Worm (Caenorhabditis elegans) whole organism, late embryonic: ENCODE results near the gene fipr-6.

Experiments used
- F13H6.1 ChIP-seq: sonication (generic microtip); optimal IDR thresholded peaks from 2 replicates; lab custom pipeline; 2016; ENCODE audit warnings: missing genetic modification characterization, missing compliant biosample characterization
- Y22D7AL.16 ChIP-seq: sonication (generic microtip); optimal IDR thresholded peaks from 2 replicates; lab custom pipeline; 2016; ENCODE audit warnings: missing genetic modification characterization, missing compliant biosample characterization
- ahr-1 ChIP-seq: sonication (generic microtip); optimal IDR thresholded peaks from 2 replicates; lab custom pipeline; 2016; ENCODE audit warnings: missing genetic modification characterization, missing compliant biosample characterization
- ceh-18 ChIP-seq: sonication (generic microtip); optimal IDR thresholded peaks from 2 replicates; lab custom pipeline; 2016; ENCODE audit warnings: missing genetic modification characterization, missing compliant biosample characterization
- ceh-22 ChIP-seq: sonication (generic microtip); optimal IDR thresholded peaks from 2 replicates; lab custom pipeline; 2017; ENCODE audit warnings: missing biosample characterization, missing genetic modification characterization
- ceh-24 ChIP-seq: sonication (generic microtip); optimal IDR thresholded peaks from 2 replicates; lab custom pipeline; 2016; ENCODE audit warnings: mild to moderate bottlenecking, missing genetic modification characterization, missing compliant biosample characterization
- ceh-30 ChIP-seq: fragments of 150-350 bp; optimal IDR thresholded peaks from 2 replicates; lab custom pipeline; 2014; ENCODE audit warnings: missing biosample characterization, missing genetic modification characterization
- ceh-45 ChIP-seq: fragments of 200-800 bp; sonication (Bioruptor generic); IDR thresholded peaks from 2 replicates; pipeline ENCODE4 v1.3.6; 2022; ENCODE audit warnings: missing genetic modification reagents, missing genetic modification characterization, missing compliant biosample characterization
- dmd-4 ChIP-seq: sonication (generic microtip); optimal IDR thresholded peaks from 2 replicates; lab custom pipeline; 2016; ENCODE audit warnings: borderline replicate concordance, missing genetic modification characterization, missing compliant biosample characterization
- elt-2 ChIP-seq: sonication (generic microtip); optimal IDR thresholded peaks from 2 replicates; lab custom pipeline; 2016; ENCODE audit warnings: missing genetic modification reagents, missing genetic modification characterization, missing compliant biosample characterization
- elt-4 ChIP-seq: sonication (generic microtip); optimal IDR thresholded peaks from 2 replicates; lab custom pipeline; 2016; ENCODE audit warnings: missing genetic modification characterization, missing compliant biosample characterization
- eyg-1 ChIP-seq: sonication (generic microtip); optimal IDR thresholded peaks from 2 replicates; lab custom pipeline; 2016; ENCODE audit warnings: missing genotype, missing genetic modification characterization, missing compliant biosample characterization
- fkh-10 ChIP-seq: fragments of 150-350 bp; optimal IDR thresholded peaks from 2 replicates; lab custom pipeline; 2014; ENCODE audit warnings: missing biosample characterization, missing genetic modification reagents, missing genetic modification characterization
- fkh-6 ChIP-seq: sonication (generic microtip); optimal IDR thresholded peaks from 2 replicates; lab custom pipeline; 2016; ENCODE audit warnings: missing genetic modification characterization, missing compliant biosample characterization
- gmeb-2 ChIP-seq: sonication (generic microtip); optimal IDR thresholded peaks from 2 replicates; lab custom pipeline; 2016; ENCODE audit warnings: missing genetic modification characterization, inconsistent platforms, missing compliant biosample characterization
- hlh-13 ChIP-seq: fragments of 200-800 bp; sonication (Bioruptor generic); optimal IDR thresholded peaks from 2 replicates; lab custom pipeline; 2018; ENCODE audit warnings: mild to moderate bottlenecking, missing genetic modification characterization, missing compliant biosample characterization
- hlh-15 ChIP-seq: sonication (generic microtip); optimal IDR thresholded peaks from 2 replicates; lab custom pipeline; 2016; ENCODE audit warnings: missing genetic modification characterization, missing compliant biosample characterization
- hlh-6 ChIP-seq: sonication (generic microtip); optimal IDR thresholded peaks from 2 replicates; lab custom pipeline; 2016; ENCODE audit warnings: missing genotype, missing genetic modification characterization, missing compliant biosample characterization
- mec-3 ChIP-seq: sonication (generic microtip); optimal IDR thresholded peaks from 2 replicates; lab custom pipeline; 2016; ENCODE audit warnings: borderline replicate concordance, missing genetic modification characterization, missing compliant biosample characterization
- nfya-1 ChIP-seq: sonication (generic microtip); optimal IDR thresholded peaks from 2 replicates; lab custom pipeline; 2017; ENCODE audit warnings: missing genetic modification characterization, mild to moderate bottlenecking, missing compliant biosample characterization, antibody characterized with exemption, moderate library complexity
- nhr-11 ChIP-seq: fragments of 150-350 bp; optimal IDR thresholded peaks from 2 replicates; lab custom pipeline; 2014; ENCODE audit warnings: missing biosample characterization, missing genetic modification characterization
- nhr-232 ChIP-seq: sonication (generic microtip); optimal IDR thresholded peaks from 2 replicates; lab custom pipeline; 2016; ENCODE audit warnings: missing genetic modification characterization, missing compliant biosample characterization
- odd-2 ChIP-seq: sonication (generic microtip); optimal IDR thresholded peaks from 2 replicates; lab custom pipeline; 2017; ENCODE audit warnings: antibody characterized with exemption, mild to moderate bottlenecking, missing genetic modification characterization, missing compliant biosample characterization
- pat-9 ChIP-seq: fragments of 200-800 bp; sonication (Bioruptor generic); optimal IDR thresholded peaks from 2 replicates; lab custom pipeline; 2018; ENCODE audit warnings: mild to moderate bottlenecking, missing genetic modification characterization, moderate library complexity, missing compliant biosample characterization
- pha-2 ChIP-seq: sonication (generic microtip); optimal IDR thresholded peaks from 2 replicates; lab custom pipeline; 2017; ENCODE audit warnings: mild to moderate bottlenecking, missing genetic modification characterization, missing compliant biosample characterization
- pqm-1 ChIP-seq: sonication (generic microtip); optimal IDR thresholded peaks from 2 replicates; lab custom pipeline; 2016; ENCODE audit warnings: missing genetic modification characterization, missing compliant biosample characterization
- pros-1 ChIP-seq: fragments of 150-350 bp; optimal IDR thresholded peaks from 2 replicates; lab custom pipeline; 2014; ENCODE audit warnings: missing biosample characterization, missing genetic modification reagents, missing genetic modification characterization
- ref-2 ChIP-seq: sonication (generic microtip); optimal IDR thresholded peaks from 2 replicates; lab custom pipeline; 2016; ENCODE audit warnings: missing genetic modification characterization, missing compliant biosample characterization
- rnt-1 ChIP-seq: sonication (generic microtip); optimal IDR thresholded peaks from 2 replicates; lab custom pipeline; 2016; ENCODE audit warnings: missing genetic modification characterization, missing compliant biosample characterization
- syd-9 ChIP-seq: sonication (generic microtip); optimal IDR thresholded peaks from 2 replicates; lab custom pipeline; 2016; ENCODE audit warnings: mild to moderate bottlenecking, missing genetic modification characterization, moderate library complexity, missing compliant biosample characterization
- tbx-2 ChIP-seq: sonication (generic microtip); optimal IDR thresholded peaks from 2 replicates; lab custom pipeline; 2016; ENCODE audit warnings: missing genetic modification characterization, missing compliant biosample characterization
- tbx-7 ChIP-seq: sonication (generic microtip); optimal IDR thresholded peaks from 2 replicates; lab custom pipeline; 2016; ENCODE audit warnings: missing genotype, missing genetic modification characterization, missing compliant biosample characterization
- ttx-3 ChIP-seq: sonication (generic microtip); optimal IDR thresholded peaks from 2 replicates; lab custom pipeline; 2016; ENCODE audit warnings: missing genetic modification reagents, missing genetic modification characterization, missing compliant biosample characterization
- unc-3 ChIP-seq, 2 experiments: fragments of 200-800 bp in 1 of 2; sonication (Bioruptor generic) in 1 of 2; sonication (generic microtip) in 1 of 2; conservative IDR thresholded peaks in 1 of 2; optimal IDR thresholded peaks in 1 of 2; 2 replicates each; pipeline versions ENCODE4 v1.3.6 to Lab custom; 2016 to 2022; ENCODE audit warnings: missing compliant biosample characterization in 2 of 2, missing genetic modification characterization in 2 of 2, missing genetic modification reagents in 1 of 2
- unc-42 ChIP-seq: sonication (generic microtip); optimal IDR thresholded peaks from 2 replicates; lab custom pipeline; 2016; ENCODE audit warnings: missing genotype, missing genetic modification characterization, missing compliant biosample characterization
- unc-86 ChIP-seq: sonication (generic microtip); optimal IDR thresholded peaks from 2 replicates; lab custom pipeline; 2016; ENCODE audit warnings: missing genetic modification characterization, missing compliant biosample characterization

The fipr-6 gene

ce11 chrV:10198386-10198785 lies 32.6 kb upstream of the fipr-6 start, which contains the start of gene ZK856.6:
Gene ZK856.6 (plus strand): TSS chrV:10198686.
- no peak for TF ChIP-seq pros-1 (tag; lab: Kevin White, UChicago)
- no peak for TF ChIP-seq ttx-3
- no peak for TF ChIP-seq Y22D7AL.16 (tag; lab: Kevin White, UChicago)
- TF ChIP-seq fkh-6 (tag; lab: Kevin White, UChicago): no peak
- TF ChIP-seq, all 69 proteins: peak for 0

- TF ChIP-seq pat-9 (tag; lab: Kevin White, UChicago): no peak
- no peak for TF ChIP-seq odd-2 (tag; lab: Kevin White, UChicago)
These were observed 29.1 kb upstream of the fipr-6 start, which contains the start of gene ZK856.7 for ce11 chrV:10201913-10202312. Gene ZK856.7 (plus strand): TSS chrV:10202098.

- TF ChIP-seq hlh-15 (tag; lab: Kevin White, UChicago) (no peak), unc-42 (tag; lab: Kevin White, UChicago) (no peak), fkh-6 (tag; lab: Kevin White, UChicago) (no peak), ceh-24 (tag; lab: Kevin White, UChicago) (no peak), unc-86 (tag; lab: Kevin White, UChicago) (no peak), nhr-232 (tag; lab: Kevin White, UChicago) (no peak), nhr-11 (tag; lab: Kevin White, UChicago) (no peak), tbx-7 (tag; lab: Kevin White, UChicago) (no peak), mec-3 (tag; lab: Kevin White, UChicago) (no peak), elt-4 (tag; lab: Kevin White, UChicago) (no peak), F13H6.1 (tag; lab: Kevin White, UChicago) (no peak), syd-9 (tag; lab: Kevin White, UChicago) (no peak), pqm-1 (tag; lab: Kevin White, UChicago) (no peak), fkh-10 (GFP tag; lab: Kevin White, UChicago) (no peak), hlh-13 (GFP tag; lab: Kevin White, UChicago) (no peak)
These were observed 28.7 kb upstream of the fipr-6 start for ce11 chrV:10202340-10202739.

DNA sequence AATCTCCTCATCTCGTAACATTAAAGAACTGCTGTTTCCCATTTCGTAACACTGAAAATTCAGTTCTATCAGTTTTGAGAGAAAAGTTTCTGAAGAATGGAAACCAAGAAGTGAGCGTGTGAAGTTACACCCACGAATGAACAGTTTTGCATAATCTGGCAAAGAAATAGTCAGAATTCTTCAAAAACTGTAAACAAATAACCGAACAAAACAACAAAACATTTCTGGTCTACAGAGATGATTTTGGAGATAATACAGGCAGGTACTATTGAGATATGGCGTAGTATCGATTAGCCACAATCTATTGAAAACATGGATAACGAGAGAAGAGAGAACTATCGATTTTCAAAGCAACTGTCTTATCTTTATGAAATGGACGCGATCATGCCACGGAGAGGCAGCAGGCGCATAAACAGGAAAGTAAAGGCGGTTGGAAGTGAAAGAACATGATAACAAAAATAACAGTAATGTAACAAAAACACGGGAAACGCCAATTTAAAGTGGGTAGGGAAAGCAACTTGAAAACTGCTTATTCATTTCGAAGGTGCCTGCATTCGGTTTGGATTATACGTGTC lies 27.5 kb upstream of the fipr-6 start, which contains the start of gene chpf-1:
chpf-1 (minus strand) TSS at position 51 of the 575 bp plus-strand sequence.
- TF ChIP-seq elt-2 (tag; lab: Kevin White, UChicago) (peak; percentile 41), Y22D7AL.16 (tag; lab: Kevin White, UChicago) (no peak), hlh-6 (tag; lab: Kevin White, UChicago) (no peak)

- TF ChIP-seq unc-42 (tag; lab: Kevin White, UChicago) (peak; percentile 20), Y22D7AL.16 (tag; lab: Kevin White, UChicago) (no peak), nfya-1 (peak; percentile 21), eyg-1 (tag; lab: Kevin White, UChicago) (no peak)
These were observed 26.1 kb upstream of the fipr-6 start, which contains the start of the genes ZK856.19 and ZK856.11 for ce11 chrV:10204863-10205338. Gene ZK856.19 (minus strand): TSS chrV:10204913. Gene ZK856.11 (minus strand): TSS chrV:10204938.

DNA sequence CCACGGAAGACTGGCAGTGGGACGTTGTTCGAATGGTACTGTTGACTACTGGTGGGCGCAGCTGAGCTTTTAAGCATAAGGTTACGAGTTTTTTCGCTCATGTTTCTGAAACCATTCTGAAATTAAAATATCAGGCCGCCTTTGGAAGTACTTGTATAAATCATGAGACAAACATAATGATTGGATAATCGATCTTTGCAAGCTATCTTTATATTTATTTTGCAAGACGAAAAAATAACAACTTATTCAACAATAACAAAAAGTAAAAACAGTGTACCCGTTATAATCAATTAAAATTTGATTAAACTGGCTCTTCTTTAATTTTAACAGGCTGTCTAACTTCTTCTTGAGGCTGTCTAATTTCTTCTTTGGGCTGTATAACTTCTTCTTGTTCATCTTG lies 25.5 kb upstream of the fipr-6 start, which contains the start of gene ZK856.16:
ZK856.16 (minus strand) TSS at position 101 of the 400 bp plus-strand sequence.
- TF ChIP-seq unc-86 (tag; lab: Kevin White, UChicago): no peak
- no peak for TF ChIP-seq eyg-1 (tag; lab: Kevin White, UChicago)
- no peak for TF ChIP-seq dmd-4 (tag; lab: Kevin White, UChicago)
- TF ChIP-seq ceh-30 (tag; lab: Kevin White, UChicago): no peak
- TF ChIP-seq nfya-1: no peak
- TF ChIP-seq ceh-45 (GFP tag; lab: Robert Waterston, UW): no peak
- TF ChIP-seq pros-1 (tag; lab: Kevin White, UChicago): no peak
- no peak for TF ChIP-seq ceh-22 (tag; lab: Kevin White, UChicago)
- TF ChIP-seq tbx-7 (tag; lab: Kevin White, UChicago): no peak
- no peak for TF ChIP-seq tbx-2 (tag; lab: Kevin White, UChicago)
- no peak for TF ChIP-seq unc-3 (GFP tag; conservative IDR thresholded peaks at IDR 0.05; lab: Robert Waterston, UW)
- no peak for TF ChIP-seq unc-3 (tag; optimal IDR thresholded peaks at IDR 0.05; lab: Kevin White, UChicago)
- TF ChIP-seq rnt-1 (tag; lab: Kevin White, UChicago): no peak
- no peak for TF ChIP-seq gmeb-2
- TF ChIP-seq fkh-6 (tag; lab: Kevin White, UChicago): no peak
- TF ChIP-seq unc-42 (tag; lab: Kevin White, UChicago): no peak
- no peak for TF ChIP-seq F13H6.1 (tag; lab: Kevin White, UChicago)
- TF ChIP-seq ceh-18 (tag; lab: Kevin White, UChicago): no peak
- no peak for TF ChIP-seq pha-2 (tag; lab: Kevin White, UChicago)
- no peak for TF ChIP-seq ahr-1 (tag; lab: Kevin White, UChicago)
- no peak for TF ChIP-seq ref-2 (tag; lab: Kevin White, UChicago)
